Worm (Caenorhabditis elegans) whole organism, L1 larva: ENCODE measurements around the gene F07F6.4.

Source experiments
- alr-1 ChIP-seq: fragments of 200-800 bp; sonication (Bioruptor generic); optimal IDR thresholded peaks from 2 replicates; lab custom pipeline; 2018; ENCODE audit warnings: borderline replicate concordance, mild to moderate bottlenecking, missing genetic modification characterization, missing compliant biosample characterization
- ama-1 ChIP-seq: fragments of 150-350 bp; optimal IDR thresholded peaks from 2 replicates; lab custom pipeline; 2014
- egl-13 ChIP-seq: sonication (generic microtip); optimal IDR thresholded peaks from 2 replicates; lab custom pipeline; 2016; ENCODE audit warnings: missing genotype, missing genetic modification reagents, missing genetic modification characterization, missing compliant biosample characterization
- lir-3 ChIP-seq: sonication (generic microtip); optimal IDR thresholded peaks from 2 replicates; lab custom pipeline; 2016; ENCODE audit warnings: mild to moderate bottlenecking, missing genetic modification characterization, moderate library complexity, missing compliant biosample characterization; ENCODE audit not compliant: poor library complexity
- pqm-1 ChIP-seq: sonication (generic microtip); optimal IDR thresholded peaks from 3 replicates; lab custom pipeline; 2017; ENCODE audit warnings: missing biosample characterization, missing genetic modification characterization
- rnt-1 ChIP-seq: sonication (generic microtip); optimal IDR thresholded peaks from 2 replicates; lab custom pipeline; 2016; ENCODE audit warnings: mild to moderate bottlenecking, missing genetic modification characterization, moderate library complexity, missing compliant biosample characterization
- unc-30 ChIP-seq: sonication (generic microtip); optimal IDR thresholded peaks from 2 replicates; lab custom pipeline; 2017; ENCODE audit warnings: missing biosample characterization, missing genetic modification characterization
- unc-62 ChIP-seq: fragments of 150-350 bp; optimal IDR thresholded peaks from 2 replicates; lab custom pipeline; 2014; ENCODE audit warnings: missing biosample characterization, missing genetic modification reagents, missing genetic modification characterization

- TF ChIP-seq unc-30 (no peak), lir-3 (tag; lab: Kevin White, UChicago) (no peak), pqm-1 (tag; lab: Kevin White, UChicago) (no peak), ama-1 (no peak), egl-13 (no peak), rnt-1 (tag; lab: Kevin White, UChicago) (no peak), alr-1 (tag; lab: Kevin White, UChicago) (no peak), unc-62 (GFP tag; lab: Kevin White, UChicago) (no peak)
These were observed 45.1 kb downstream of the F07F6.4 start for ce11 chrII:5384282-5384681.
